Worm (Caenorhabditis elegans): ENCODE results near the gene srw-9.

srw-9 gene

DNA sequence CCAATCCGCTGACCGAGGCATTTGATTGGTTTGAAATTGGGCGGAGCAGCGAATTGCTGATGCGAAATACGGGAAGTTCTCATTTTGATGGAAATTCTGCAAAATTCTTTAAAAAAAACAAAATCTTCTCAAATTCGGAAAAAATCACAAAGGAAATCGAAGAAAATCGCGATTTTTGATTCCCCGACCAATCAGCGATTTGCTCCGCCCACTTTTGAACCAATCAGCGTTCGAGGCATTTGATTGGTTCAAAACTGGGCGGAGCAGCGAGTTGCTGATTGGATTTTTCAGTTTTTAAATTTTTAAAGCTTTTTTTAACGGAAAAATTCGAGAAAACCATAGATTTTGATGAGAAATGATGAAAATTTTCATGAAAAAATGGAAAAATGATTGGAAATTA is 17.2 kb upstream of the srw-9 start:
- TF ChIP-seq nhr-21 (tag; optimal IDR thresholded peaks at IDR 0.05), result no peak
- no peak for TF ChIP-seq lsy-2 (tag; optimal IDR thresholded peaks at IDR 0.05)
- no peak for TF ChIP-seq elt-3 (tag; optimal IDR thresholded peaks at IDR 0.05)
- TF ChIP-seq nhr-6 (tag; optimal IDR thresholded peaks at IDR 0.05), result no peak
- TF ChIP-seq nhr-129 (tag; optimal IDR thresholded peaks at IDR 0.05), result no peak
- TF ChIP-seq F13H6.1 (tag; optimal IDR thresholded peaks at IDR 0.05), result no peak
- no peak for TF ChIP-seq R02D3.7 (tag; optimal IDR thresholded peaks at IDR 0.05)
- no peak for TF ChIP-seq lin-39 (tag; optimal IDR thresholded peaks at IDR 0.05)
- no peak for TF ChIP-seq sma-3 (GFP tag; optimal IDR thresholded peaks at IDR 0.05)
- no peak for TF ChIP-seq unc-62 (GFP tag; optimal IDR thresholded peaks at IDR 0.05)
- TF ChIP-seq blmp-1 (tag; optimal IDR thresholded peaks at IDR 0.05; ENCODE audit: insufficient read depth), result no peak

DNA sequence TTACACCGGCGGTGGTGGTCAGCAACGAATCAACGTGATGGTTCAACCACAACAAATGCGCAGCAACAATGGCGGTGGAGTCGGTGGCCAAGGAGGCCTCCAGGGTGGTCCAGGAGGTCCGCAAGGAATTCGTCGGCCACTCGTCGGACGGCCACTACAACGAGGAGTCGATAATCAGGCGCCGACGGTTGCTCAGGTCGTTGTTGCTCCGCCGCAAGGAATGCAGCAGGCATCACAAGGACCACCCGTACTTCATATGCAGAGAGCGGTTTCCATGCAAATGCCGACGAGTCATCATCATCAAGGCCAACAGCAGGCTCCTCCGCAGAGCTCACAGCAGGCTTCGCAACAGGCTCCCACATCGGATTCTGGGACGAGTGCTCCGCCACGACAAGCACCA is 14.0 kb upstream of the srw-9 start:
- no peak for TF ChIP-seq nhr-10 (tag; optimal IDR thresholded peaks at IDR 0.05)
- TF ChIP-seq ama-1 (optimal IDR thresholded peaks at IDR 0.05), result no peak
- TF ChIP-seq skn-1 (tag; optimal IDR thresholded peaks at IDR 0.05), result no peak
- TF ChIP-seq fos-1 (tag; optimal IDR thresholded peaks at IDR 0.05), result no peak
- TF ChIP-seq sem-4 (tag; optimal IDR thresholded peaks at IDR 0.05), result no peak
- TF ChIP-seq nhr-21 (tag; optimal IDR thresholded peaks at IDR 0.05), result no peak
- no peak for TF ChIP-seq alr-1 (tag; optimal IDR thresholded peaks at IDR 0.05)
- no peak for TF ChIP-seq ztf-11 (tag; optimal IDR thresholded peaks at IDR 0.05)
- TF ChIP-seq unc-62 (GFP tag; optimal IDR thresholded peaks at IDR 0.05), result no peak
- TF ChIP-seq sma-9 (GFP tag; optimal IDR thresholded peaks at IDR 0.05), result no peak
- TF ChIP-seq sma-9 (tag; optimal IDR thresholded peaks at IDR 0.05), result no peak
- no peak for TF ChIP-seq aly-2 (tag; optimal IDR thresholded peaks at IDR 0.05)
- TF ChIP-seq nhr-129 (tag; optimal IDR thresholded peaks at IDR 0.05), result no peak
- no peak for TF ChIP-seq ztf-4 (tag; optimal IDR thresholded peaks at IDR 0.05)
- TF ChIP-seq nhr-23 (tag; optimal IDR thresholded peaks at IDR 0.05), result no peak
- no peak for TF ChIP-seq nhr-25 (tag; optimal IDR thresholded peaks at IDR 0.05)
- TF ChIP-seq crh-2 (tag; optimal IDR thresholded peaks at IDR 0.05), result no peak
- no peak for TF ChIP-seq sma-3 (GFP tag; optimal IDR thresholded peaks at IDR 0.05)
- no peak for TF ChIP-seq mab-5 (tag; optimal IDR thresholded peaks at IDR 0.05)
- TF ChIP-seq Y55F3AM.14 (GFP tag; optimal IDR thresholded peaks at IDR 0.05), result no peak

DNA sequence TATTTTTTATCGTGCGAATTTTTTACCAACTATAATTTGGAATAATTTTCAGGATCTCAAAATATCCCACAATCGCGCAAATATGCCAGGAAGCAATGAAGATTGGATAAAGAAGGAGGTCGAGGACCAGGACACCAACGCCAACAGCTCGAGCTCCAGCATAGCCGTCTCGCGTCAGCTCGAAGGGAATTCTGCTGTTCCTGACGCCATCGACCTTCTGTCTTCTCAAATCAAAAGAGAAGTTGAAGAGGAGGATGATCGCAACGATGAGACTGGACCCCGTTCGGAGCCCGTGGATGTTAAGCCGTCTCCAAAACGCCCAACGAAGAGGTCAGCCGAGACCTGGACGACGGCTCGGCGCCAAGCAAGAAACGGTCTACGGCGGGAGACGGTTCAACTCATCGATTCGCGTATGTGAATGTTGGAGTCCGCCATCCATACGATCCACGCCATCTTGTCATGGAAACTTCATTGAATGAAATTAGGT is 11.1 kb upstream of the srw-9 start, which contains the start of gene Y111B2A.21:
Gene Y111B2A.21, plus strand, starts transcription at position 51 of the 487 bp plus-strand sequence.
- TF ChIP-seq ztf-1 (GFP tag; conservative IDR thresholded peaks at IDR 0.05) (0 out of 2 replicates have a peak, but pooled peaks have one; percentile 25), ama-1 (optimal IDR thresholded peaks at IDR 0.05) (no peak)

DNA sequence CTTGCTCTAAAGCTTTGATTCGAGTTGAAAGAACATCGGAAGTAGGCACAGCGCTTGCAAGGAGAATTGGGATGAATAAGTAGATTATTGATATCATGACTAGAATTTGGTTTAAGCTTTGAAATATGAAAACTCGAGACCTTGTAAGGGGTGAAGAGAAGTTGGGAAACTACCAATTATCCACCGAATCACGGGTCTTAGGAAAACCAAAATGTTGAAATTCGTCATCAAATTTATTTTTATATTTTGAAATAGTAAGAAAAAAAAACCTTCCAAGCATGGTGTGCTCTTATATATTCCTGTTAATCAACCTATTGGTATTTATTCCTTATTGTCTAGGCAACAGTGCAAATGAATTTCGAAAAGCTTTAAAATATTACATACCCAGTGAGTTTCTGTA is 6.6 kb upstream of the srw-9 start, which contains the start of the genes irld-60 and irld-20:
Gene irld-60, minus strand, starts transcription at position 101 of the 400 bp plus-strand sequence.
Gene irld-20, plus strand, starts transcription at position 279 of the 400 bp plus-strand sequence.
- TF ChIP-seq nhr-237 (tag; optimal IDR thresholded peaks at IDR 0.05) (no peak), peb-1 (tag; optimal IDR thresholded peaks at IDR 0.05) (no peak), ceh-82 (tag; optimal IDR thresholded peaks at IDR 0.05) (no peak), ztf-1 (GFP tag; conservative IDR thresholded peaks at IDR 0.05) (no peak), zag-1 (tag; optimal IDR thresholded peaks at IDR 0.05) (no peak), ztf-11 (tag; optimal IDR thresholded peaks at IDR 0.05) (no peak), nhr-12 (tag; optimal IDR thresholded peaks at IDR 0.05) (no peak), aly-2 (tag; optimal IDR thresholded peaks at IDR 0.05) (no peak), ztf-4 (tag; optimal IDR thresholded peaks at IDR 0.05) (no peak), F13H6.1 (tag; optimal IDR thresholded peaks at IDR 0.05) (no peak), dmd-4 (tag; optimal IDR thresholded peaks at IDR 0.05) (no peak), nhr-77 (tag; optimal IDR thresholded peaks at IDR 0.05) (no peak), nhr-129 (tag; optimal IDR thresholded peaks at IDR 0.05) (no peak), nhr-10 (tag; optimal IDR thresholded peaks at IDR 0.05) (no peak)

DNA sequence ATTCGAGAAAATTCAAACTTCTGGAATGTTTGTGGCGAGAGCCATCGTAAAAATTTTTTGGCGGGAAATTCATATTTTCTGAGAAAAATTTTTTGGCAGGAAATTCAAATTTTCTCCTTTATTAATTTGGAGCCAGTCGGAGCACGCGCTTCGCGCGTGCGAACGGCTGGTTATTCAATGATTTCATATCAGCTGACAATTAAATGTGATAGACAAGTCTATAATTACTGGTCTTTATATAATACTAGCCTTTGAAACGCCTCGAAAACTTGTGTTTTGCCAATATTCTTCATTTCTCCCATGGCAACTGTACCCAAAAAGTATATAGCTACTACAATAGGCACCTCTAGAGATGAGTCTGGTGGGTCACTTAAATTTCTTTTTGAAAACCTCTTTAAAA is 2.4 kb upstream of the srw-9 start, which contains the start of gene srw-10:
Gene srw-10, plus strand, starts transcription at position 301 of the 400 bp plus-strand sequence.
- TF ChIP-seq mdl-1 (tag; optimal IDR thresholded peaks at IDR 0.05), result no peak
- no peak for TF ChIP-seq sem-4 (tag; optimal IDR thresholded peaks at IDR 0.05)
- no peak for TF ChIP-seq dmd-4 (tag; optimal IDR thresholded peaks at IDR 0.05)
- no peak for TF ChIP-seq egl-27 (tag; optimal IDR thresholded peaks at IDR 0.05)
- TF ChIP-seq zag-1 (tag; optimal IDR thresholded peaks at IDR 0.05), result no peak
- no peak for TF ChIP-seq nhr-6 (tag; optimal IDR thresholded peaks at IDR 0.05)
- TF ChIP-seq ama-1 (optimal IDR thresholded peaks at IDR 0.05), result no peak
- TF ChIP-seq ZK546.5 (tag; optimal IDR thresholded peaks at IDR 0.05), result no peak
- TF ChIP-seq nhr-10 (tag; optimal IDR thresholded peaks at IDR 0.05), result no peak
- TF ChIP-seq fos-1 (tag; optimal IDR thresholded peaks at IDR 0.05), result no peak
- TF ChIP-seq unc-62 (GFP tag; optimal IDR thresholded peaks at IDR 0.05), result no peak
- TF ChIP-seq lin-13 (GFP tag; optimal IDR thresholded peaks at IDR 0.05), result no peak
- TF ChIP-seq mab-5 (tag; optimal IDR thresholded peaks at IDR 0.05), result no peak
- TF ChIP-seq elt-3 (tag; optimal IDR thresholded peaks at IDR 0.05), result no peak
- TF ChIP-seq nhr-25 (tag; optimal IDR thresholded peaks at IDR 0.05), result no peak
- TF ChIP-seq mbf-1 (tag; optimal IDR thresholded peaks at IDR 0.05), result no peak
- TF ChIP-seq nhr-77 (tag; optimal IDR thresholded peaks at IDR 0.05), result no peak

All from whole organism, L2 larva.